Worm (Caenorhabditis elegans): ENCODE measurements around the gene srw-10.

- no peak for TF ChIP-seq ama-1 (optimal IDR thresholded peaks at IDR 0.05)
- TF ChIP-seq unc-39 (tag; optimal IDR thresholded peaks at IDR 0.05): no peak
- no peak for TF ChIP-seq lin-15B (tag; optimal IDR thresholded peaks at IDR 0.05)
- no peak for TF ChIP-seq pqm-1 (tag; optimal IDR thresholded peaks at IDR 0.05)
- no peak for TF ChIP-seq skn-1 (tag; optimal IDR thresholded peaks at IDR 0.05)
- no peak for TF ChIP-seq nhr-77 (tag; optimal IDR thresholded peaks at IDR 0.05)
- TF ChIP-seq zag-1 (tag; optimal IDR thresholded peaks at IDR 0.05): no peak
- TF ChIP-seq ZK546.5 (tag; optimal IDR thresholded peaks at IDR 0.05): no peak
- TF ChIP-seq egl-5 (tag; optimal IDR thresholded peaks at IDR 0.05): no peak
- no peak for TF ChIP-seq ztf-4 (tag; optimal IDR thresholded peaks at IDR 0.05)
- TF ChIP-seq snpc-4 (tag; optimal IDR thresholded peaks at IDR 0.05): no peak
Measured at ce11 chrIII:12711682-12712081, 43.5 kb upstream of the srw-10 start.

Data from whole organism, L3 larva.